Worm (Caenorhabditis elegans): Measurements from ENCODE around the gene uev-2.

Gene uev-2

DNA sequence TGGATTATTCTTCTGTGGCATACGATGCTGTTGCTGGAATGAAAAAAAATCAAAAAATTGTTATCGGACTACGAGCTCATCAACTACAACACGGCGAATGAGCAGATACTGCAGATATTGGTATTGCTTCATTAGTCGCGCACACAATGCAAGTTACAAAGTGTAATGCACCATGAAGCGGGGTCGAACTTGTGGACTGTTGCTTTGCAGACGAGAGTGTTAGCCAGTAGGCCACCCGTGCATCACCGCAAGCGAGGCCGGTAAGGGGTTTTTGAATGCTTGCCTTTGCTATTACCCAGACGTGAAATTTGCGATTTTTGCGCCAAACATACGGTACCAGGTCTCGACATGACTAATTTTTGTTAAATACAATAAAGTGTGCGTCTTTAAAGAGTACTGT, 19.1 kb downstream of the uev-2 start (continued):
- TF ChIP-seq lin-26 (GFP tag; IDR thresholded peaks at IDR 0.05) (peak; percentile 96), aptf-2 (GFP tag; conservative IDR thresholded peaks at IDR 0.05) (peak; percentile 67; the same call in 1 of the 2 replicates), pbrm-1 (GFP tag; IDR thresholded peaks at IDR 0.05) (peak; percentile 85), unc-62 (GFP tag; optimal IDR thresholded peaks at IDR 0.05) (no peak), B0019.2 (GFP tag; conservative IDR thresholded peaks at IDR 0.05) (peak; percentile 54), ztf-22 (GFP tag; optimal IDR thresholded peaks at IDR 0.05) (peak; percentile 71), F57A8.1 (GFP tag; optimal IDR thresholded peaks at IDR 0.05) (peak; percentile 57), nhr-27 (tag; optimal IDR thresholded peaks at IDR 0.05) (peak; percentile 41), ztf-28 (GFP tag; IDR thresholded peaks at IDR 0.05) (0 out of 2 replicates have a peak, but pooled peaks have one; percentile 50), rpc-1 (optimal IDR thresholded peaks at IDR 0.05) (peak; percentile 77), rpc-1 (tag; optimal IDR thresholded peaks at IDR 0.05) (peak; percentile 89), snpc-4 (GFP tag; optimal IDR thresholded peaks at IDR 0.05) (peak; percentile 68), snpc-4 (tag; optimal IDR thresholded peaks at IDR 0.05) (peak; percentile 18 to 71 (median 64)), B0035.1 (tag; optimal IDR thresholded peaks at IDR 0.05) (peak; percentile 36), F37B4.10 (GFP tag; IDR thresholded peaks at IDR 0.05) (0 out of 2 replicates have a peak, but pooled peaks have one; percentile 71), dpff-1 (tag; optimal IDR thresholded peaks at IDR 0.05) (peak; percentile 78), gei-17 (GFP tag; optimal IDR thresholded peaks at IDR 0.05) (no peak), him-1 (tag; optimal IDR thresholded peaks at IDR 0.05) (peak; percentile 52), let-526 (GFP tag; IDR thresholded peaks at IDR 0.05) (no peak), somi-1 (GFP tag; optimal IDR thresholded peaks at IDR 0.05) (peak; percentile 76), Y79H2A.3 (GFP tag; conservative IDR thresholded peaks at IDR 0.05) (no peak), T26A5.8 (tag; optimal IDR thresholded peaks at IDR 0.05) (peak; percentile 76), ceh-91 (GFP tag; IDR thresholded peaks at IDR 0.05) (peak; percentile 47), lin-54 (GFP tag; optimal IDR thresholded peaks at IDR 0.05) (peak; percentile 75), ceh-100 (GFP tag; IDR thresholded peaks at IDR 0.05) (peak; percentile 54; the same call in 1 of the 2 replicates), Y53F4B.3 (GFP tag; IDR thresholded peaks at IDR 0.05) (no peak), D2030.7 (GFP tag; IDR thresholded peaks at IDR 0.05) (peak; percentile 70), let-607 (tag; optimal IDR thresholded peaks at IDR 0.05) (peak; percentile 50 to 70), nfyb-1 (GFP tag; IDR thresholded peaks at IDR 0.05) (peak; percentile 94), lsy-27 (tag; optimal IDR thresholded peaks at IDR 0.05; ENCODE audit: borderline replicate concordance, insufficient read depth) (no peak), ceh-27 (GFP tag; optimal IDR thresholded peaks at IDR 0.05) (peak; percentile 82), ekl-4 (GFP tag; IDR thresholded peaks at IDR 0.05) (peak; percentile 77; the same call in 1 of the 2 replicates), ets-4 (GFP tag; optimal IDR thresholded peaks at IDR 0.05) (peak; percentile 84), attf-5 (GFP tag; optimal IDR thresholded peaks at IDR 0.05) (peak; percentile 60), sptf-2 (GFP tag; optimal IDR thresholded peaks at IDR 0.05) (peak; percentile 82), atf-7 (tag; optimal IDR thresholded peaks at IDR 0.05) (peak; percentile 76), lir-1 (GFP tag; conservative IDR thresholded peaks at IDR 0.05) (peak; percentile 74), zfh-2 (GFP tag; conservative IDR thresholded peaks at IDR 0.05) (peak; percentile 51; the same call in 1 of the 2 replicates), hrde-1 (tag; optimal IDR thresholded peaks at IDR 0.05; ENCODE audit: borderline replicate concordance) (peak; percentile 77), ceh-40 (GFP tag; IDR thresholded peaks at IDR 0.05) (peak; percentile 87; the same call in 1 of the 2 replicates), chd-7 (tag; optimal IDR thresholded peaks at IDR 0.05) (peak; percentile 95), repo-1 (tag; optimal IDR thresholded peaks at IDR 0.05) (peak; percentile 88), tbp1 (GFP tag; optimal IDR thresholded peaks at IDR 0.05) (peak; percentile 97), unc-130 (GFP tag; optimal IDR thresholded peaks at IDR 0.05) (peak; percentile 84), cebp-2 (GFP tag; IDR thresholded peaks at IDR 0.05) (peak; percentile 91; the same call in 1 of the 2 replicates), F33H1.4 (GFP tag; IDR thresholded peaks at IDR 0.05) (peak; percentile 70), nhr-80 (tag; optimal IDR thresholded peaks at IDR 0.05) (peak; percentile 50), ztf-25 (GFP tag; IDR thresholded peaks at IDR 0.05) (no peak; the same call in 1 of the 2 replicates)
